Worm (Caenorhabditis elegans) whole organism, early embryonic: ENCODE results near the gene C07A9.10.

Experiments
- B0310.2 ChIP-seq: sonication (generic microtip); optimal IDR thresholded peaks from 2 replicates; lab custom pipeline; 2016; ENCODE audit warnings: mild to moderate bottlenecking, missing genetic modification characterization, missing compliant biosample characterization
- F13C5.2 ChIP-seq: sonication (generic microtip); optimal IDR thresholded peaks from 2 replicates; lab custom pipeline; 2017; ENCODE audit warnings: mild to moderate bottlenecking, missing genetic modification characterization, inconsistent platforms, missing compliant biosample characterization
- aly-1 ChIP-seq: sonication (generic microtip); optimal IDR thresholded peaks from 2 replicates; lab custom pipeline; 2016; ENCODE audit warnings: missing genetic modification characterization, missing compliant biosample characterization
- ama-1 ChIP-seq: fragments of 150-350 bp; optimal IDR thresholded peaks from 2 replicates; lab custom pipeline; 2014
- ceh-13 ChIP-seq: fragments of 200-800 bp; sonication (Bioruptor generic); optimal IDR thresholded peaks from 2 replicates; lab custom pipeline; 2018; ENCODE audit warnings: mild to moderate bottlenecking, missing genetic modification characterization, missing compliant biosample characterization
- ceh-36 ChIP-seq: sonication (generic microtip); optimal IDR thresholded peaks from 2 replicates; lab custom pipeline; 2016; ENCODE audit warnings: missing genetic modification characterization, inconsistent platforms, missing compliant biosample characterization
- ets-7 ChIP-seq: sonication (generic microtip); optimal IDR thresholded peaks from 2 replicates; lab custom pipeline; 2016; ENCODE audit warnings: missing genotype, missing genetic modification characterization, missing compliant biosample characterization
- flt-1 ChIP-seq: fragments of 200-800 bp; sonication (Bioruptor generic); IDR thresholded peaks from 2 replicates; pipeline ENCODE4 v1.3.6; 2022; ENCODE audit warnings: missing genetic modification characterization, missing compliant biosample characterization
- hmbx-1 ChIP-seq: sonication (generic microtip); optimal IDR thresholded peaks from 2 replicates; lab custom pipeline; 2016; ENCODE audit warnings: mild to moderate bottlenecking, missing genetic modification characterization, missing compliant biosample characterization
- hmg-4 ChIP-seq: fragments of 200-800 bp; sonication (Bioruptor generic); optimal IDR thresholded peaks from 2 replicates; lab custom pipeline; 2018; ENCODE audit warnings: mild to moderate bottlenecking, missing genetic modification characterization, missing compliant biosample characterization
- hnd-1 ChIP-seq: sonication (generic microtip); optimal IDR thresholded peaks from 2 replicates; lab custom pipeline; 2016; ENCODE audit warnings: missing genetic modification characterization, missing compliant biosample characterization
- pes-1 ChIP-seq: fragments of 200-800 bp; sonication (Bioruptor generic); IDR thresholded peaks from 2 replicates; pipeline ENCODE4 v1.3.6; 2022; ENCODE audit warnings: missing genetic modification reagents, missing genetic modification characterization, missing compliant biosample characterization
- scrt-1 ChIP-seq: fragments of 200-800 bp; sonication (Bioruptor generic); IDR thresholded peaks from 2 replicates; pipeline ENCODE4 v1.3.6; 2022; ENCODE audit warnings: missing genetic modification characterization, missing compliant biosample characterization
- sea-1 ChIP-seq: fragments of 200-800 bp; sonication (Bioruptor generic); conservative IDR thresholded peaks from 2 replicates; pipeline ENCODE4 v1.3.6; 2022; ENCODE audit warnings: missing genetic modification characterization, missing compliant biosample characterization
- tbx-11 ChIP-seq: fragments of 200-800 bp; sonication (Bioruptor generic); IDR thresholded peaks from 2 replicates; pipeline ENCODE4 v1.3.6; 2022; ENCODE audit warnings: missing genetic modification characterization, missing compliant biosample characterization
- tbx-37 ChIP-seq: fragments of 200-800 bp; sonication (Bioruptor generic); conservative IDR thresholded peaks from 2 replicates; pipeline ENCODE4 v1.3.6; 2022; ENCODE audit warnings: missing genetic modification reagents, missing genetic modification characterization, missing compliant biosample characterization
- tra-4 ChIP-seq: sonication (generic microtip); optimal IDR thresholded peaks from 2 replicates; lab custom pipeline; 2017; ENCODE audit warnings: missing genetic modification characterization, missing compliant biosample characterization

C07A9.10 gene

ce11 chrIII:9720191-9720590 lies 34.3 kb upstream of the C07A9.10 start, which contains the start of gene ncx-7:
ncx-7 (minus strand) TSS chrIII:9720291.
- no peak for TF ChIP-seq B0310.2
- TF ChIP-seq scrt-1, result no peak
- TF ChIP-seq ets-7 (tag; lab: Kevin White, UChicago), result no peak
- no peak for TF ChIP-seq tra-4 (tag; lab: Kevin White, UChicago)
- TF ChIP-seq hnd-1, result no peak
- no peak for TF ChIP-seq flt-1 (GFP tag; lab: Robert Waterston, UW)
- TF ChIP-seq pes-1 (GFP tag; lab: Robert Waterston, UW), result no peak
- TF ChIP-seq sea-1 (GFP tag; lab: Robert Waterston, UW), result no peak
- TF ChIP-seq hmg-4 (GFP tag; lab: Kevin White, UChicago), result no peak
- TF ChIP-seq aly-1 (tag; lab: Kevin White, UChicago), result no peak

- TF ChIP-seq tbx-11 (GFP tag; lab: Robert Waterston, UW), result no peak
- no peak for TF ChIP-seq hnd-1
- peak; percentile 57 for TF ChIP-seq ama-1 (lab: Kevin White, UChicago)
These were observed 31.4 kb upstream of the C07A9.10 start for ce11 chrIII:9717243-9717642.

ce11 chrIII:9714731-9715130 lies 28.9 kb upstream of the C07A9.10 start:
- TF ChIP-seq tbx-11 (GFP tag; lab: Robert Waterston, UW) (no peak), hmg-4 (GFP tag; lab: Kevin White, UChicago) (no peak), pes-1 (GFP tag; lab: Robert Waterston, UW) (no peak), ceh-13 (GFP tag; lab: Kevin White, UChicago) (no peak), hnd-1 (no peak), tbx-37 (no peak), ets-7 (tag; lab: Kevin White, UChicago) (no peak), hmbx-1 (tag; lab: Kevin White, UChicago) (no peak), ama-1 (lab: Kevin White, UChicago) (no peak), flt-1 (GFP tag; lab: Robert Waterston, UW) (no peak), ceh-36 (tag; lab: Kevin White, UChicago) (no peak), scrt-1 (no peak), tra-4 (tag; lab: Kevin White, UChicago) (no peak), sea-1 (GFP tag; lab: Robert Waterston, UW) (no peak), B0310.2 (no peak), F13C5.2 (no peak)

ce11 chrIII:9713862-9714261 lies 28.0 kb upstream of the C07A9.10 start, which contains the start of gene ncx-6:
ncx-6 (minus strand) TSS chrIII:9713949.
- no peak for TF ChIP-seq hmbx-1 (tag; lab: Kevin White, UChicago)
- TF ChIP-seq tbx-37, result no peak
- TF ChIP-seq pes-1 (GFP tag; lab: Robert Waterston, UW), result no peak
- TF ChIP-seq ets-7 (tag; lab: Kevin White, UChicago), result no peak
- TF ChIP-seq aly-1 (tag; lab: Kevin White, UChicago), result no peak
- TF ChIP-seq ama-1 (lab: Kevin White, UChicago), result no peak
- no peak for TF ChIP-seq scrt-1
- no peak for TF ChIP-seq sea-1 (GFP tag; lab: Robert Waterston, UW)
- TF ChIP-seq hnd-1, result no peak
- no peak for TF ChIP-seq F13C5.2
- TF ChIP-seq ceh-36 (tag; lab: Kevin White, UChicago), result no peak
- no peak for TF ChIP-seq B0310.2
- no peak for TF ChIP-seq hmg-4 (GFP tag; lab: Kevin White, UChicago)
- no peak for TF ChIP-seq flt-1 (GFP tag; lab: Robert Waterston, UW)
- TF ChIP-seq tra-4 (tag; lab: Kevin White, UChicago), result no peak
- no peak for TF ChIP-seq ceh-13 (GFP tag; lab: Kevin White, UChicago)
- no peak for TF ChIP-seq tbx-11 (GFP tag; lab: Robert Waterston, UW)

- no peak for TF ChIP-seq ets-7 (tag; lab: Kevin White, UChicago)
- no peak for TF ChIP-seq ama-1 (lab: Kevin White, UChicago)
- TF ChIP-seq flt-1 (GFP tag; lab: Robert Waterston, UW), result no peak
- TF ChIP-seq sea-1 (GFP tag; lab: Robert Waterston, UW), result no peak
- TF ChIP-seq tra-4 (tag; lab: Kevin White, UChicago), result no peak
- no peak for TF ChIP-seq ceh-36 (tag; lab: Kevin White, UChicago)
- no peak for TF ChIP-seq scrt-1
- no peak for TF ChIP-seq aly-1 (tag; lab: Kevin White, UChicago)
- no peak for TF ChIP-seq B0310.2
- TF ChIP-seq pes-1 (GFP tag; lab: Robert Waterston, UW), result no peak
- no peak for TF ChIP-seq hmbx-1 (tag; lab: Kevin White, UChicago)
- TF ChIP-seq tbx-37, result no peak
These were observed 27.3 kb upstream of the C07A9.10 start for ce11 chrIII:9713182-9713581.

ce11 chrIII:9711163-9711562 lies 25.3 kb upstream of the C07A9.10 start:
- TF ChIP-seq F13C5.2 (no peak), aly-1 (tag; lab: Kevin White, UChicago) (no peak), tbx-37 (no peak), scrt-1 (no peak), hnd-1 (no peak), pes-1 (GFP tag; lab: Robert Waterston, UW) (no peak), ets-7 (tag; lab: Kevin White, UChicago) (no peak), tra-4 (tag; lab: Kevin White, UChicago) (no peak), hmg-4 (GFP tag; lab: Kevin White, UChicago) (no peak), hmbx-1 (tag; lab: Kevin White, UChicago) (no peak), ama-1 (lab: Kevin White, UChicago) (no peak), tbx-11 (GFP tag; lab: Robert Waterston, UW) (no peak), ceh-36 (tag; lab: Kevin White, UChicago) (no peak)

- TF ChIP-seq tbx-11 (GFP tag; lab: Robert Waterston, UW) (no peak), tra-4 (tag; lab: Kevin White, UChicago) (no peak), ama-1 (lab: Kevin White, UChicago) (no peak), sea-1 (GFP tag; lab: Robert Waterston, UW) (no peak), pes-1 (GFP tag; lab: Robert Waterston, UW) (0 out of 2 replicates have a peak, but pooled peaks have one; percentile 39), hnd-1 (no peak), ceh-36 (tag; lab: Kevin White, UChicago) (no peak), aly-1 (tag; lab: Kevin White, UChicago) (no peak), ceh-13 (GFP tag; lab: Kevin White, UChicago) (no peak), tbx-37 (0 out of 2 replicates have a peak, but pooled peaks have one; percentile 25), scrt-1 (no peak), F13C5.2 (peak; percentile 20), hmbx-1 (tag; lab: Kevin White, UChicago) (no peak), ets-7 (tag; lab: Kevin White, UChicago) (no peak), B0310.2 (no peak), hmg-4 (GFP tag; lab: Kevin White, UChicago) (peak; percentile 60), flt-1 (GFP tag; lab: Robert Waterston, UW) (no peak)
These were observed 19.5 kb upstream of the C07A9.10 start for ce11 chrIII:9705157-9705905.
